Worm (Caenorhabditis elegans) whole organism, midembryonic: Measurements from ENCODE around the gene let-418.

ENCODE experiments used
- T22C8.4 ChIP-seq: fragments of 200-800 bp; sonication (Bioruptor generic); IDR thresholded peaks from 2 replicates; pipeline ENCODE4 v1.3.6; 2022; ENCODE audit warnings: missing genetic modification characterization, missing compliant biosample characterization
- cog-1 ChIP-seq: sonication (generic microtip); optimal IDR thresholded peaks from 2 replicates; lab custom pipeline; 2016; ENCODE audit warnings: missing genetic modification characterization, missing compliant biosample characterization
- flt-1 ChIP-seq: fragments of 200-800 bp; sonication (Bioruptor generic); IDR thresholded peaks from 2 replicates; pipeline ENCODE4 v1.3.6; 2022; ENCODE audit warnings: missing genetic modification characterization, missing compliant biosample characterization
- klf-2 ChIP-seq: fragments of 200-800 bp; sonication (Bioruptor generic); conservative IDR thresholded peaks from 2 replicates; pipeline ENCODE4 v1.3.6; 2022; ENCODE audit warnings: missing genetic modification reagents, missing genetic modification characterization, missing compliant biosample characterization
- med-1 ChIP-seq: sonication (generic microtip); optimal IDR thresholded peaks from 2 replicates; lab custom pipeline; 2017; ENCODE audit warnings: missing genetic modification characterization, mild to moderate bottlenecking, missing compliant biosample characterization, antibody characterized with exemption, missing genetic modification reagents; ENCODE audit not compliant: insufficient read depth
- ref-1 ChIP-seq: fragments of 200-800 bp; sonication (Bioruptor generic); conservative IDR thresholded peaks from 2 replicates; pipeline ENCODE4 v1.3.6; 2022; ENCODE audit warnings: missing genetic modification reagents, missing genetic modification characterization, missing compliant biosample characterization
- tab-1 ChIP-seq: fragments of 200-800 bp; sonication (Bioruptor generic); IDR thresholded peaks from 2 replicates; pipeline ENCODE4 v1.3.6; 2022; ENCODE audit warnings: missing genetic modification characterization, missing compliant biosample characterization
- ztf-23 ChIP-seq: fragments of 200-800 bp; sonication (Bioruptor generic); IDR thresholded peaks from 2 replicates; pipeline ENCODE4 v1.3.6; 2022; ENCODE audit warnings: missing genetic modification reagents, missing genetic modification characterization, missing compliant biosample characterization
- ztf-29 ChIP-seq: fragments of 200-800 bp; sonication (Bioruptor generic); IDR thresholded peaks from 2 replicates; pipeline ENCODE4 v1.3.6; 2022; ENCODE audit warnings: missing genetic modification reagents, missing genetic modification characterization, missing compliant biosample characterization

The let-418 gene

DNA sequence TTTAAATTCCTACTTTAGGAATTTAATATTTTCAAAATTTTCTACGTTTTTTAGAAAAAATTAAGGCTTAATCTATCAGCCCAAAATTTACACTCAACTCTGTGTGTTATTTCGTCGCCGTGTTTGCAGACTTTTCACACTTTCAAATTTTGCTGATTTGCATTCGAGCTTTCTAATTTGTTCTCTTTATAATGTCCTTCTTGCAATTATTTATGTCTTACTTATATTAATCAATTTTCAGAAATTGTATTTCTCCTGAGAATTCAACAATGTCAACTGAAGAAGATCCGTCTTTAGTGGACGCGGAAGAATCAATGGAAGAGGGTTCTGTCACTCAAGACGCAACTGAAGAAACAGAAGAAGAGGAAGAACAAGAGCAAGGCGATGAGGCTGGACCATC is at the start of gene let-418:
Gene let-418, plus strand, starts transcription at position 242 of the 400 bp plus-strand sequence.
- TF ChIP-seq klf-2, result no peak
- no peak for TF ChIP-seq med-1 (GFP tag; lab: Kevin White, UChicago)
- no peak for TF ChIP-seq tab-1 (GFP tag; lab: Robert Waterston, UW)
- no peak for TF ChIP-seq ztf-23
- TF ChIP-seq T22C8.4 (GFP tag; lab: Robert Waterston, UW), result no peak
- TF ChIP-seq ztf-29 (GFP tag; lab: Robert Waterston, UW), result no peak
- TF ChIP-seq flt-1 (GFP tag; lab: Robert Waterston, UW), result no peak
- no peak for TF ChIP-seq ref-1 (GFP tag; lab: Robert Waterston, UW)
- no peak for TF ChIP-seq cog-1 (tag; lab: Kevin White, UChicago)

DNA sequence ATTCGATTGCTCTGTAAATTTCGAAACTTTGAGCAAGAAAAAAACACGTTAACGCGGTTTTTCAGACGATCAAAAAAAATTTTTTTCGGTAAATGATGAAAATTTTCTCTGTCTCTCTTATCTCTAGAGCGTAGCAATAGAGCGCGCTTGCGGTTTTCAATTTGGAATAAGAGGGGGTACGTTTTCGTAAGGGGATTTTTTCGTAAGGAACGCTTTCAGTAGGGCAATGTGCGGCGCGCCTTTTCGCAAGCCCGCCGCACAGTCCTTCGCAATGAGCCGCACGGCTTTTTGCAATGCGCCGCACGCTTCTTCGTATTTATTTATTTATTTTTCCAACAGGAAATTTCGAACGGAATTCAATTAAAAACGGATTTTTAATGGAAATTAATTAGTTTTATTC is 49.7 kb upstream of the let-418 start, which contains the start of gene F44E7.4:
Gene F44E7.4, minus strand, starts transcription at position 13 of the 400 bp plus-strand sequence.
- TF ChIP-seq flt-1 (GFP tag; lab: Robert Waterston, UW) (peak; percentile 92), ztf-23 (peak; percentile 93), ztf-29 (GFP tag; lab: Robert Waterston, UW) (peak; percentile 73), T22C8.4 (GFP tag; lab: Robert Waterston, UW) (peak; percentile 62), tab-1 (GFP tag; lab: Robert Waterston, UW) (peak; percentile 88), klf-2 (peak; percentile 82), ref-1 (GFP tag; lab: Robert Waterston, UW) (peak; percentile 67)

DNA sequence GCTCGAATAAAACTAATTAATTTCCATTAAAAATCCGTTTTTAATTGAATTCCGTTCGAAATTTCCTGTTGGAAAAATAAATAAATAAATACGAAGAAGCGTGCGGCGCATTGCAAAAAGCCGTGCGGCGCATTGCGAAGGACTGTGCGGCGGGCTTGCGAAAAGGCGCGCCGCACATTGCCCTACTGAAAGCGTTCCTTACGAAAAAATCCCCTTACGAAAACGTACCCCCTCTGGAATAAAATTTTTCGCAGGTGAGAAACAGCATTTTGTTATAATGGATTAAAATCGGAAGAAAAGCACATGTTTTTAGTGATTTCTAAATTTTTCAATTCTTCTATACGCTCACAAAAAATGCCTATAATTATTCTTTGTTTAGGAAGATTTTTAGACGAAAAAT is 48.4 kb upstream of the let-418 start:
- TF ChIP-seq flt-1 (GFP tag; lab: Robert Waterston, UW) (peak; percentile 59; the same call in 1 of the 2 replicates), T22C8.4 (GFP tag; lab: Robert Waterston, UW) (peak; percentile 35; the same call in 1 of the 2 replicates), tab-1 (GFP tag; lab: Robert Waterston, UW) (peak; percentile 67; the same call in 1 of the 2 replicates), ztf-23 (peak; percentile 74), klf-2 (peak; percentile 64)

DNA sequence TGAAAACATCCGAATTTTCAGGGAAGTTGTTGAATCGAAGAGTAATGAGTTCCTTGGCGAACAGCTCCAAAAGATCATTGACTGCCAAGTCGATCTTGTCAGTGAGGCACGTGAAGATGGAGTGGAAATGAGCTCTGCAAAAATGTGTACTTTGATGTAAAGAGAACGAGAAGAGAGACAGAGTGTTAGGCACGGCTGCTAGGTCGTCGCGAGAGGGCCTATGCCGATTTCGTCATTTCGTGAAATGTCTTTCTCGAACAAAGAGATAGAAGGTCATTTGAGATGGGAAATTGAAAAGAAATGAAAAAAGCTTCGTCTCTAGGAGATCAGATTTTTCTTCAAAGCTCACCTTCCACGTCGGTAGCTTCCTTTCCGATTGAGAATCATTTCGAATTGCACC is 46.6 kb upstream of the let-418 start:
- TF ChIP-seq flt-1 (GFP tag; lab: Robert Waterston, UW) (no peak), ztf-23 (peak; percentile 34; the same call in 1 of the 2 replicates)

DNA sequence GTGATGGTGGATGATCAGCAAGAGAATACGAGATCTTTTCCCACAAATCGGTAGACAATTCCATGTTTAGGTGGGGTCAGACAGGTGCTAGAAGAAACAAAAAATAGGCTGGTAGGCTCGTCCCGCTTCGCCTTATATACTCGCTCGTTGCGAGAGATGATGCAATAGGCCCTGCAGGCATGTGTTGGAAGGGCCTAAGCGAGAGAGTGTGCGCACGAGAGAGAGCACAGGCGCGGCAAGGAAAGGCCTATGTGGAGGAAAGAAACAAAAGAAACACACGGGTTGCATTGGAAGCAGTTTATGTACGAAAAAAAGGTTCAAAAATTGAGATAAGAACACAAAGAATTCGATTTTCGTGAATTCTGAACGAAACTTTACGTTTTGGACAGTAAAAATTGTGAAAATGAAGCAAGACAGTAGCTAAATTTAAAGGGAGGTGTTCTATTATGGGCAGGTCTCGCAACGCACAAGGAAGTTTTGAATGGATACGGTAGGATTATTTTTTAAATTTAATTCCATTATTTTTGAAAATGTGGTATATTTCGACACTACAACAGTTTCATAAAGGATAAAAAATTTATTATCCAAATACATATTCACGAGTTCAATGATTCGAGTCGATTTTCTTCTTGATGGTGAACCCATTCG is 45.8 kb upstream of the let-418 start, which contains the start of gene F44E7.5:
Gene F44E7.5, minus strand, starts transcription at position 210 of the 648 bp plus-strand sequence.
- no peak for TF ChIP-seq T22C8.4 (GFP tag; lab: Robert Waterston, UW)
- TF ChIP-seq ztf-23, result no peak
- TF ChIP-seq klf-2, result no peak
- no peak for TF ChIP-seq flt-1 (GFP tag; lab: Robert Waterston, UW)
- no peak for TF ChIP-seq ztf-29 (GFP tag; lab: Robert Waterston, UW)
- no peak for TF ChIP-seq ref-1 (GFP tag; lab: Robert Waterston, UW)
- no peak for TF ChIP-seq tab-1 (GFP tag; lab: Robert Waterston, UW)
- TF ChIP-seq med-1 (GFP tag; lab: Kevin White, UChicago), result no peak
- TF ChIP-seq cog-1 (tag; lab: Kevin White, UChicago), result no peak

DNA sequence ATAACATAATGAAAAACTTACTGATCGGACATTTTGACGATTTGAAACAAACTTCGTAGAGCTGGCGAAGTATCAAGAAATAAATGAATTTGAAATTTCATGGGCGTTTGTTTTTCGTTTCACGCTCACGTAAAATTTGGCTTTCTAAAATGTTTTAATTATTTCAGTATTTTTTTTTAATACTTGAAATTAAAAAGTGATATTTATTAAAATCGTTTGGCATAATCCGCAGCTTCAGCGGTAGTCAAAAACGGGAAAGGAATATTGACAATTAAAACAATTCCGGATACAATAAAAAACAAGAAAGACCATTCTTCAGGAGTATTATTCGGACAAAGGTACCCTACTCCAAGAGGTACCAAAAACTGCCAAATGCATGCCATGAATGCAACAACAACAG is 43.9 kb upstream of the let-418 start, which contains the start of gene fbxa-183:
Gene fbxa-183, minus strand, starts transcription at position 101 of the 400 bp plus-strand sequence.
- TF ChIP-seq ztf-23, result no peak
- no peak for TF ChIP-seq cog-1 (tag; lab: Kevin White, UChicago)
- TF ChIP-seq T22C8.4 (GFP tag; lab: Robert Waterston, UW), result no peak

DNA sequence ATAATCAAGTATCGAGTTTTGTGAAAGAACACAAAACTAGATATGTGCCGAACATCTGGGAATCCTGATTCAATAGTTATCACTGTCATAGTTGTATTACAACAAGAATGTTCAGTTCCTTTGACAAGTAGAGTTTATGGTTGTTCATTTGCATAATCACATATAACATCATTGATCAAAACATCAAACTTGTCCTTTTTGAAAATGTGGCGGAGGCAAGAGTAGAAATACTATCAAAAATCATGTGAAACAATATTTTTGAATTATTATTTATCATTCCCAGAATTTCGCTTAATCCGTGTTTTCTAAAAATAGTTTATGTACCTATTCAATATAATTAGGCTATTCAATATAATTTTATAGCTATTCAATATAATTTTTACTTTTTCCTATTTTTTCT is 41.3 kb upstream of the let-418 start, which contains the start of gene F44E7.7:
Gene F44E7.7, minus strand, starts transcription at position 101 of the 400 bp plus-strand sequence.
- no peak for TF ChIP-seq tab-1 (GFP tag; lab: Robert Waterston, UW)

DNA sequence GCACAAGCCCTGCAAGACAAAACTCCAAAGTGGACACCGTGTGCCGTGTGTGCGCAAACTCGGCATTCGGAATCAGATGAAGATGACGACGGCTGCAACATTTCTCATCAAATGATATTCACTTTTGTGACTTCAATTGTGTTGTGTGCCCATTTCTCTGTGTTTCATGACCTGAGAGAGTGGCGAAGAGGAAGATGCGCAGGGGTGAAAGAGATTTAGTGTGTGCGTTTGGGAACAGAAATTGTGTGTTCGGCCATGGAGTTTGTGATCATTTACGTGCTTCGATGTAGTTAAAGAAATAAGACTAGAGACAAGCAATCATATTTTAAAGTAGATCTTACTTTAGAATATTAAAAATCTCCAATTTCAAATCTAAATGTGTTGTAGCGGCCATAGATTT is 38.0 kb upstream of the let-418 start:
- TF ChIP-seq flt-1 (GFP tag; lab: Robert Waterston, UW) (no peak), klf-2 (no peak), ztf-23 (no peak), T22C8.4 (GFP tag; lab: Robert Waterston, UW) (no peak), ztf-29 (GFP tag; lab: Robert Waterston, UW) (no peak), tab-1 (GFP tag; lab: Robert Waterston, UW) (no peak), cog-1 (tag; lab: Kevin White, UChicago) (no peak), med-1 (GFP tag; lab: Kevin White, UChicago) (no peak)

DNA sequence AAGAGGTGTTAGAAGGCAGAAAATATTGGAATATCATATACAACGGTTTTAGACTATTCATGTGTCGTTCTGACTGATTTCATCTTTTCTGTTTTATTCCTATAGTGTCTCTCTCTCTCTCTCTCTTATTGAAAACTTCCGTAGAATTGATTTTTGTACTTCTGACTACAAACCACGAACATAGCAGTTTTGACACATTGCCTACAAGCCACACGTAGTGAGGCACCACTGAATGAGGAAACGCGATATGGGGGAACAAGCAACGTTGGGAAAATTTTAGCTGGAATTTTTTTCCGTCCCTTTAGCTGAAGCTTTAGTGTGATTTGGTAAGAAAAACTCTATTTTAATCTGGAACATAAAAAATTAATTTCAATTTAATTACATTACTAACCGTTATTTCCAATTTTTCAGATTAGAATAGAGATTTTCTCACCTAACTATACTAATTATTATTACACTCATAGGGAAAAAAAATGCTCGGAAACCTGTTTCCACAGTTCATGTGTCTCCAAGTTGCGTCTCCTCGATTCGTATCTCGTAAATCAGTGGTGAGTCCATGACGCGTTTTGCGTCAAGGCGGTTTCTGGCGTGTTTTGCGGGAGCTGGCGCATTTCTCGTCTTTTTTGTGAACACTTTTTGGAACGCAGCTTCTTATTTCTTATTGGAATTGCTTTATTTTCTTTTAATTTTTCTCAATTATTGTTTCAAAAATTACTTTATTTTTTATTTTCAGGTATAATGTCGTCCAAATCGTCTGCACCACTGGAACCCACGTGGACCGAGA is 35.9 kb upstream of the let-418 start, which contains the start of the genes nhr-142 and F44E7.9:
Gene nhr-142, minus strand, starts transcription at position 57 of the 784 bp plus-strand sequence.
Gene F44E7.9, plus strand, starts transcription at position 734 of the 784 bp plus-strand sequence.
- no peak for TF ChIP-seq T22C8.4 (GFP tag; lab: Robert Waterston, UW)
- TF ChIP-seq med-1 (GFP tag; lab: Kevin White, UChicago), result no peak
- peak; percentile 79 for TF ChIP-seq ztf-23
- TF ChIP-seq ref-1 (GFP tag; lab: Robert Waterston, UW), result no peak
- TF ChIP-seq flt-1 (GFP tag; lab: Robert Waterston, UW), result no peak; the same call in none of the 2 replicates
- TF ChIP-seq tab-1 (GFP tag; lab: Robert Waterston, UW), result no peak
- no peak for TF ChIP-seq klf-2
- no peak for TF ChIP-seq ztf-29 (GFP tag; lab: Robert Waterston, UW)
- TF ChIP-seq cog-1 (tag; lab: Kevin White, UChicago), result peak; percentile 33
